Fruit fly (Drosophila melanogaster) whole organism, embryonic: Measurements from ENCODE around the gene Hsp83.

Source experiments
- Adf1 ChIP-seq: fragments of 200-800 bp; sonication (Bioruptor generic); IDR thresholded peaks from 2 replicates; pipeline ENCODE4 v1.3.6; 2022; ENCODE audit warnings: missing biosample characterization, missing genetic modification characterization
- Blimp-1 ChIP-seq: fragments of 200-800 bp; sonication (Bioruptor generic); optimal IDR thresholded peaks from 3 replicates; lab custom pipeline; 2018; ENCODE audit warnings: missing biosample characterization, missing genetic modification characterization, mild to moderate bottlenecking, moderate library complexity, missing genetic modification reagents
- BtbVII ChIP-seq: fragments of 200-800 bp; sonication (Bioruptor generic); optimal IDR thresholded peaks from 3 replicates; lab custom pipeline; 2017; ENCODE audit warnings: missing biosample characterization, mild to moderate bottlenecking, missing genetic modification characterization
- C15 ChIP-seq: fragments of 200-800 bp; sonication (Bioruptor generic); IDR thresholded peaks from 3 replicates; pipeline ENCODE4 v1.3.6; 2022; ENCODE audit warnings: missing biosample characterization, missing genetic modification characterization
- CG11398 ChIP-seq: fragments of 200-800 bp; sonication (Bioruptor generic); optimal IDR thresholded peaks from 2 replicates; lab custom pipeline; 2016; ENCODE audit warnings: missing biosample characterization, missing genetic modification characterization
- CG14667 ChIP-seq: fragments of 200-800 bp; sonication (Bioruptor generic); IDR thresholded peaks from 2 replicates; pipeline ENCODE4 v1.3.6; 2022; ENCODE audit warnings: missing biosample characterization, missing genetic modification characterization
- CG15269 ChIP-seq: fragments of 200-800 bp; sonication (Bioruptor generic); optimal IDR thresholded peaks from 2 replicates; lab custom pipeline; 2018; ENCODE audit warnings: missing biosample characterization, mild to moderate bottlenecking, missing genetic modification characterization, moderate library complexity
- CG1603 ChIP-seq: fragments of 200-800 bp; sonication (Bioruptor generic); optimal IDR thresholded peaks from 2 replicates; lab custom pipeline; 2019; ENCODE audit warnings: missing biosample characterization, mild to moderate bottlenecking, missing genetic modification characterization, moderate library complexity
- CG17802 ChIP-seq: fragments of 200-800 bp; sonication (Bioruptor generic); optimal IDR thresholded peaks from 2 replicates; lab custom pipeline; 2018; ENCODE audit warnings: missing biosample characterization, mild to moderate bottlenecking, missing genetic modification characterization, moderate library complexity
- CG17829 ChIP-seq: fragments of 200-800 bp; optimal IDR thresholded peaks from 2 replicates; lab custom pipeline; 2019; ENCODE audit warnings: missing biosample characterization, mild to moderate bottlenecking, missing genetic modification characterization, moderate library complexity
- CG1792 ChIP-seq: fragments of 200-800 bp; sonication (Bioruptor generic); optimal IDR thresholded peaks from 2 replicates; lab custom pipeline; 2016; ENCODE audit warnings: missing biosample characterization, missing genetic modification characterization
- CG18476 ChIP-seq: fragments of 200-800 bp; sonication (Bioruptor generic); optimal IDR thresholded peaks from 2 replicates; lab custom pipeline; 2016; ENCODE audit warnings: missing biosample characterization, mild to moderate bottlenecking, missing genetic modification characterization
- CG2712 ChIP-seq: fragments of 200-800 bp; optimal IDR thresholded peaks from 3 replicates; lab custom pipeline; 2019; ENCODE audit warnings: missing biosample characterization, mild to moderate bottlenecking, missing genetic modification characterization, moderate library complexity
- CG30020 ChIP-seq: fragments of 200-800 bp; optimal IDR thresholded peaks from 2 replicates; lab custom pipeline; 2019; ENCODE audit warnings: missing biosample characterization, mild to moderate bottlenecking, missing genetic modification characterization, moderate library complexity
- CG4424 ChIP-seq: fragments of 200-800 bp; sonication (Bioruptor generic); optimal IDR thresholded peaks from 3 replicates; lab custom pipeline; 2016; ENCODE audit warnings: missing biosample characterization, missing genetic modification characterization
- CG4707 ChIP-seq: fragments of 200-800 bp; sonication (Bioruptor generic); optimal IDR thresholded peaks from 2 replicates; lab custom pipeline; 2018; ENCODE audit warnings: missing biosample characterization, mild to moderate bottlenecking, missing genetic modification characterization, moderate library complexity
- CG4730 ChIP-seq: fragments of 200-800 bp; sonication (Bioruptor generic); IDR thresholded peaks from 2 replicates; pipeline ENCODE4 v1.3.6; 2022; ENCODE audit warnings: missing biosample characterization, missing genetic modification characterization
- CG9797 ChIP-seq: fragments of 200-800 bp; sonication (Bioruptor generic); optimal IDR thresholded peaks from 3 replicates; lab custom pipeline; 2018; ENCODE audit warnings: missing biosample characterization, mild to moderate bottlenecking, missing genetic modification characterization
- Chrac-16 ChIP-seq: fragments of 200-800 bp; sonication (Bioruptor generic); optimal IDR thresholded peaks from 3 replicates; lab custom pipeline; 2016; ENCODE audit warnings: missing biosample characterization, missing genetic modification characterization
- CkIIα-i1 ChIP-seq: fragments of 200-800 bp; sonication (Bioruptor generic); IDR thresholded peaks from 2 replicates; pipeline ENCODE4 v1.3.6; 2022; ENCODE audit warnings: missing biosample characterization, missing genetic modification characterization
- Fer1 ChIP-seq: fragments of 200-800 bp; sonication (Bioruptor generic); optimal IDR thresholded peaks from 2 replicates; lab custom pipeline; 2017; ENCODE audit warnings: missing biosample characterization, mild to moderate bottlenecking, missing genetic modification characterization
- HLH54F ChIP-seq: fragments of 200-800 bp; sonication (Bioruptor generic); optimal IDR thresholded peaks from 3 replicates; lab custom pipeline; 2016; ENCODE audit warnings: missing biosample characterization, missing genetic modification characterization
- Hr51 ChIP-seq, 2 experiments: fragments of 200-800 bp; sonication (Bioruptor generic); optimal IDR thresholded peaks; 2 replicates in 1 of 2; 3 replicates in 1 of 2; lab custom pipeline; 2016 to 2018; ENCODE audit warnings: missing biosample characterization in 2 of 2, missing genetic modification characterization in 2 of 2, mild to moderate bottlenecking in 1 of 2, moderate library complexity in 1 of 2
- PHDP ChIP-seq: fragments of 200-800 bp; sonication (Bioruptor generic); optimal IDR thresholded peaks from 3 replicates; lab custom pipeline; 2018; ENCODE audit warnings: missing biosample characterization, mild to moderate bottlenecking, missing genetic modification characterization, moderate library complexity
- aop ChIP-seq: fragments of 200-800 bp; sonication (Bioruptor generic); IDR thresholded peaks from 2 replicates; pipeline ENCODE4 v1.3.6; 2022; ENCODE audit warnings: missing biosample characterization, missing genetic modification characterization
- ato ChIP-seq: fragments of 200-800 bp; sonication (Bioruptor generic); IDR thresholded peaks from 2 replicates; pipeline ENCODE4 v1.3.6; 2022; ENCODE audit warnings: missing biosample characterization, missing genetic modification characterization; ENCODE audit not compliant: partially characterized antibody
- bowl ChIP-seq: fragments of 200-800 bp; sonication (Bioruptor generic); IDR thresholded peaks from 2 replicates; pipeline ENCODE4 v1.3.6; 2022; ENCODE audit warnings: missing biosample characterization, missing genetic modification characterization
- br ChIP-seq: fragments of >200 bp; optimal IDR thresholded peaks from 2 replicates; lab custom pipeline; 2017
- chinmo ChIP-seq: fragments of 200-800 bp; sonication (Bioruptor generic); IDR thresholded peaks from 4 replicates; pipeline ENCODE4 v1.3.6; 2022; ENCODE audit warnings: missing biosample characterization, missing genetic modification characterization; ENCODE audit not compliant: partially characterized antibody
- dan ChIP-seq: fragments of 200-800 bp; sonication (Bioruptor generic); IDR thresholded peaks from 2 replicates; pipeline ENCODE4 v1.3.6; 2022; ENCODE audit warnings: missing biosample characterization, missing genetic modification characterization
- dmrt11E ChIP-seq: fragments of 200-800 bp; sonication (Bioruptor generic); optimal IDR thresholded peaks from 3 replicates; lab custom pipeline; 2018; ENCODE audit warnings: missing biosample characterization, mild to moderate bottlenecking, missing genetic modification characterization, moderate library complexity
- dysf ChIP-seq: fragments of 200-800 bp; sonication (Bioruptor generic); IDR thresholded peaks from 3 replicates; pipeline ENCODE4 v1.3.6; 2022; ENCODE audit warnings: missing biosample characterization, missing genetic modification characterization
- ems ChIP-seq: fragments of 200-800 bp; sonication (Bioruptor generic); optimal IDR thresholded peaks from 3 replicates; lab custom pipeline; 2016; ENCODE audit warnings: missing biosample characterization, missing genetic modification characterization
- eyg ChIP-seq: fragments of 200-800 bp; sonication (Bioruptor generic); optimal IDR thresholded peaks from 3 replicates; lab custom pipeline; 2016; ENCODE audit warnings: missing biosample characterization, missing genetic modification characterization
- gcm2 ChIP-seq: fragments of 200-800 bp; sonication (Bioruptor generic); optimal IDR thresholded peaks from 2 replicates; lab custom pipeline; 2016; ENCODE audit warnings: missing biosample characterization, missing genetic modification characterization
- hbn ChIP-seq: fragments of 200-800 bp; sonication (Bioruptor generic); IDR thresholded peaks from 2 replicates; pipeline ENCODE4 v1.3.6; 2022; ENCODE audit warnings: missing biosample characterization, missing genetic modification characterization; ENCODE audit not compliant: partially characterized antibody
- jumu ChIP-seq: fragments of 200-800 bp; sonication (Bioruptor generic); optimal IDR thresholded peaks from 3 replicates; lab custom pipeline; 2016; ENCODE audit warnings: missing biosample characterization, missing genetic modification characterization
- lmd ChIP-seq: fragments of 200-800 bp; sonication (Bioruptor generic); IDR thresholded peaks from 2 replicates; pipeline ENCODE4 v1.3.6; 2022; ENCODE audit warnings: missing biosample characterization, missing genetic modification characterization
- mam ChIP-seq: fragments of 200-800 bp; sonication (Bioruptor generic); optimal IDR thresholded peaks from 3 replicates; lab custom pipeline; 2016; ENCODE audit warnings: missing biosample characterization, missing genetic modification characterization
- nerfin-2 ChIP-seq: fragments of 200-800 bp; sonication (Bioruptor generic); IDR thresholded peaks from 2 replicates; pipeline ENCODE4 v1.3.6; 2022; ENCODE audit warnings: missing biosample characterization, missing genetic modification characterization; ENCODE audit not compliant: partially characterized antibody
- prd ChIP-seq, 3 experiments: fragments of >200 bp in 2 of 3; fragments of 200-800 bp in 1 of 3; sonication (Bioruptor generic) in 1 of 3; optimal IDR thresholded peaks in 2 of 3; IDR thresholded peaks in 1 of 3; 2 replicates in 2 of 3; 3 replicates in 1 of 3; pipeline versions ENCODE4 v1.3.6 to Lab custom; 2017 to 2022; ENCODE audit warnings: missing biosample characterization in 1 of 3, missing genetic modification characterization in 1 of 3
- sc ChIP-seq, 3 experiments: fragments of >200 bp in 2 of 3; fragments of 200-800 bp in 1 of 3; sonication (Bioruptor generic) in 1 of 3; optimal IDR thresholded peaks; 2 replicates in 2 of 3; 3 replicates in 1 of 3; lab custom pipeline; 2017; ENCODE audit warnings: mild to moderate bottlenecking in 1 of 3, missing biosample characterization in 1 of 3, missing genetic modification characterization in 1 of 3, missing genetic modification reagents in 1 of 3
- seq ChIP-seq: fragments of 200-800 bp; sonication (Bioruptor generic); IDR thresholded peaks from 2 replicates; pipeline ENCODE4 v1.3.6; 2022; ENCODE audit warnings: missing biosample characterization, missing genetic modification characterization
- sna ChIP-seq: fragments of 200-800 bp; sonication (Bioruptor generic); IDR thresholded peaks from 2 replicates; pipeline ENCODE4 v1.3.6; 2022; ENCODE audit warnings: missing biosample characterization, missing genetic modification characterization; ENCODE audit not compliant: partially characterized antibody
- ssp ChIP-seq: fragments of 200-800 bp; sonication (Bioruptor generic); IDR thresholded peaks from 2 replicates; pipeline ENCODE4 v1.3.6; 2022; ENCODE audit warnings: missing biosample characterization, missing genetic modification characterization
- tap ChIP-seq: fragments of 200-800 bp; optimal IDR thresholded peaks from 3 replicates; lab custom pipeline; 2019; ENCODE audit warnings: missing biosample characterization, mild to moderate bottlenecking, missing genetic modification characterization, moderate library complexity
- tin ChIP-seq: fragments of 200-800 bp; sonication (Bioruptor generic); optimal IDR thresholded peaks from 3 replicates; lab custom pipeline; 2016; ENCODE audit warnings: missing biosample characterization, missing genetic modification characterization
- tna ChIP-seq: fragments of 200-800 bp; sonication (Bioruptor generic); IDR thresholded peaks from 2 replicates; pipeline ENCODE4 v1.3.6; 2022; ENCODE audit warnings: missing biosample characterization, missing genetic modification characterization; ENCODE audit not compliant: partially characterized antibody

The Hsp83 gene

dm6 chr3L:3240597-3241367 lies 48.0 kb downstream of the Hsp83 start (continued):
- TF ChIP-seq tap (tag; lab: Kevin White, UChicago) (peak; percentile 44), seq (GFP tag; lab: Robert Waterston, UW) (0 out of 2 replicates have a peak, but pooled peaks have one; percentile 30), gcm2 (no peak), CG1792 (GFP tag; lab: Kevin White, UChicago) (no peak), Hr51 (GFP tag; optimal IDR thresholded peaks at IDR 0.05; lab: Kevin White, UChicago) (peak in 1 of 2 experiments; percentile 65), HLH54F (GFP tag; lab: Kevin White, UChicago) (no peak), CG18476 (GFP tag; lab: Kevin White, UChicago) (no peak), CG1603 (tag; lab: Kevin White, UChicago) (peak; percentile 2), C15 (GFP tag; lab: Robert Waterston, UW) (no peak), CG4730 (no peak), CkIIα-i1 (no peak), aop (GFP tag; lab: Robert Waterston, UW) (no peak), jumu (GFP tag; lab: Kevin White, UChicago) (no peak), chinmo (GFP tag; lab: Robert Waterston, UW) (0 out of 4 replicates have a peak, but pooled peaks have one; percentile 28), ato (no peak), CG4424 (GFP tag; lab: Kevin White, UChicago) (peak; percentile 3), CG2712 (tag; lab: Kevin White, UChicago) (peak; percentile 53), mam (no peak), Chrac-16 (GFP tag; lab: Kevin White, UChicago) (no peak), lmd (no peak), nerfin-2 (GFP tag; lab: Robert Waterston, UW) (no peak), prd (optimal IDR thresholded peaks at IDR 0.05; lab: Kevin White, UChicago) (no peak), prd (GFP tag; IDR thresholded peaks at IDR 0.05; lab: Robert Waterston, UW) (no peak), sna (no peak), CG4707 (no peak), CG11398 (GFP tag; lab: Kevin White, UChicago) (no peak), dysf (GFP tag; lab: Robert Waterston, UW) (0 out of 3 replicates have a peak, but pooled peaks have one; percentile 25), CG17802 (tag; lab: Kevin White, UChicago) (no peak), ems (no peak), bowl (no peak), br (no peak), ssp (GFP tag; lab: Robert Waterston, UW) (no peak), PHDP (tag; lab: Kevin White, UChicago) (peak; percentile 27), CG30020 (tag; lab: Kevin White, UChicago) (no peak), BtbVII (GFP tag; lab: Kevin White, UChicago) (no peak), CG9797 (GFP tag; lab: Kevin White, UChicago) (no peak), hbn (GFP tag; lab: Robert Waterston, UW) (no peak), tna (no peak), CG17829 (tag; lab: Kevin White, UChicago) (peak; percentile 11), eyg (GFP tag; lab: Kevin White, UChicago) (no peak), Blimp-1 (GFP tag; lab: Kevin White, UChicago) (peak; percentile 15), dmrt11E (tag; lab: Kevin White, UChicago) (peak; percentile 55), CG14667 (GFP tag; lab: Robert Waterston, UW) (no peak), tin (GFP tag; lab: Kevin White, UChicago) (no peak), sc (optimal IDR thresholded peaks at IDR 0.05; lab: Kevin White, UChicago) (no peak), sc (GFP tag; optimal IDR thresholded peaks at IDR 0.05; lab: Kevin White, UChicago) (peak; percentile 4), Adf1 (GFP tag; lab: Robert Waterston, UW) (no peak), dan (no peak), CG15269 (peak; percentile 49), Fer1 (GFP tag; lab: Kevin White, UChicago) (no peak)
